Worm (Caenorhabditis elegans) whole organism, late embryonic: ENCODE data around the gene klo-1.

Source experiments
- F13H6.1 ChIP-seq: sonication (generic microtip); optimal IDR thresholded peaks from 2 replicates; lab custom pipeline; 2016; ENCODE audit warnings: missing genetic modification characterization, missing compliant biosample characterization
- K02D7.2 ChIP-seq: sonication (generic microtip); optimal IDR thresholded peaks from 2 replicates; lab custom pipeline; 2017; ENCODE audit warnings: mild to moderate bottlenecking, missing genetic modification characterization, missing compliant biosample characterization
- T23F11.4 ChIP-seq: fragments of 200-800 bp; sonication (Bioruptor generic); optimal IDR thresholded peaks from 2 replicates; lab custom pipeline; 2018; ENCODE audit warnings: mild to moderate bottlenecking, missing genetic modification characterization, missing compliant biosample characterization
- ahr-1 ChIP-seq: sonication (generic microtip); optimal IDR thresholded peaks from 2 replicates; lab custom pipeline; 2016; ENCODE audit warnings: missing genetic modification characterization, missing compliant biosample characterization
- ceh-14 ChIP-seq: sonication (generic microtip); optimal IDR thresholded peaks from 2 replicates; lab custom pipeline; 2016; ENCODE audit warnings: missing genotype, missing genetic modification characterization, missing compliant biosample characterization
- ceh-19 ChIP-seq: fragments of 200-800 bp; sonication (Bioruptor generic); optimal IDR thresholded peaks from 2 replicates; lab custom pipeline; 2018; ENCODE audit warnings: mild to moderate bottlenecking, missing genetic modification characterization, missing compliant biosample characterization
- ceh-2 ChIP-seq: sonication (generic microtip); optimal IDR thresholded peaks from 2 replicates; lab custom pipeline; 2016; ENCODE audit warnings: missing genotype, missing genetic modification characterization, missing compliant biosample characterization
- ceh-34 ChIP-seq: sonication (generic microtip); optimal IDR thresholded peaks from 2 replicates; lab custom pipeline; 2016; ENCODE audit warnings: mild to moderate bottlenecking, missing genetic modification characterization, missing compliant biosample characterization
- ceh-48 ChIP-seq: sonication (generic microtip); optimal IDR thresholded peaks from 2 replicates; lab custom pipeline; 2016; ENCODE audit warnings: missing genetic modification characterization, inconsistent platforms, missing compliant biosample characterization
- ceh-6 ChIP-seq: fragments of 200-800 bp; sonication (Bioruptor generic); optimal IDR thresholded peaks from 2 replicates; lab custom pipeline; 2018; ENCODE audit warnings: mild to moderate bottlenecking, missing genetic modification characterization, missing compliant biosample characterization
- ceh-9 ChIP-seq: sonication (generic microtip); optimal IDR thresholded peaks from 2 replicates; lab custom pipeline; 2016; ENCODE audit warnings: mild to moderate bottlenecking, missing genetic modification characterization, inconsistent platforms, missing compliant biosample characterization
- che-1 ChIP-seq: sonication (generic microtip); optimal IDR thresholded peaks from 2 replicates; lab custom pipeline; 2016; ENCODE audit warnings: mild to moderate bottlenecking, missing genetic modification characterization, missing compliant biosample characterization
- dve-1 ChIP-seq: sonication (generic microtip); optimal IDR thresholded peaks from 2 replicates; lab custom pipeline; 2017; ENCODE audit warnings: antibody characterized with exemption, mild to moderate bottlenecking, missing genetic modification characterization, missing compliant biosample characterization
- elt-4 ChIP-seq: sonication (generic microtip); optimal IDR thresholded peaks from 2 replicates; lab custom pipeline; 2016; ENCODE audit warnings: missing genetic modification characterization, missing compliant biosample characterization
- fax-1 ChIP-seq: sonication (generic microtip); optimal IDR thresholded peaks from 2 replicates; lab custom pipeline; 2016; ENCODE audit warnings: missing genotype, missing genetic modification characterization, missing compliant biosample characterization
- fkh-6 ChIP-seq: sonication (generic microtip); optimal IDR thresholded peaks from 2 replicates; lab custom pipeline; 2016; ENCODE audit warnings: missing genetic modification characterization, missing compliant biosample characterization
- gmeb-2 ChIP-seq: sonication (generic microtip); optimal IDR thresholded peaks from 2 replicates; lab custom pipeline; 2016; ENCODE audit warnings: missing genetic modification characterization, inconsistent platforms, missing compliant biosample characterization
- hlh-30 ChIP-seq: sonication (generic microtip); optimal IDR thresholded peaks from 2 replicates; lab custom pipeline; 2017; ENCODE audit warnings: antibody characterized with exemption, missing genetic modification characterization, missing compliant biosample characterization; ENCODE audit not compliant: insufficient read depth
- hlh-8 ChIP-seq: sonication (generic microtip); optimal IDR thresholded peaks from 2 replicates; lab custom pipeline; 2016; ENCODE audit warnings: missing genotype, missing genetic modification characterization, missing compliant biosample characterization
- lim-6 ChIP-seq: sonication (generic microtip); optimal IDR thresholded peaks from 2 replicates; lab custom pipeline; 2016; ENCODE audit warnings: missing genetic modification characterization, missing compliant biosample characterization
- nfya-1 ChIP-seq: sonication (generic microtip); optimal IDR thresholded peaks from 2 replicates; lab custom pipeline; 2017; ENCODE audit warnings: missing genetic modification characterization, mild to moderate bottlenecking, missing compliant biosample characterization, antibody characterized with exemption, moderate library complexity
- nhr-232 ChIP-seq: sonication (generic microtip); optimal IDR thresholded peaks from 2 replicates; lab custom pipeline; 2016; ENCODE audit warnings: missing genetic modification characterization, missing compliant biosample characterization
- odd-2 ChIP-seq: sonication (generic microtip); optimal IDR thresholded peaks from 2 replicates; lab custom pipeline; 2017; ENCODE audit warnings: antibody characterized with exemption, mild to moderate bottlenecking, missing genetic modification characterization, missing compliant biosample characterization
- pag-3 ChIP-seq: sonication (generic microtip); optimal IDR thresholded peaks from 2 replicates; lab custom pipeline; 2016; ENCODE audit warnings: missing compliant biosample characterization, missing genetic modification characterization, borderline replicate concordance
- pat-9 ChIP-seq: fragments of 200-800 bp; sonication (Bioruptor generic); optimal IDR thresholded peaks from 2 replicates; lab custom pipeline; 2018; ENCODE audit warnings: mild to moderate bottlenecking, missing genetic modification characterization, moderate library complexity, missing compliant biosample characterization
- pha-2 ChIP-seq: sonication (generic microtip); optimal IDR thresholded peaks from 2 replicates; lab custom pipeline; 2017; ENCODE audit warnings: mild to moderate bottlenecking, missing genetic modification characterization, missing compliant biosample characterization
- pha-4 ChIP-seq: fragments of 150-350 bp; optimal IDR thresholded peaks from 2 replicates; lab custom pipeline; 2018; ENCODE audit warnings: missing biosample characterization, missing genetic modification reagents, missing genetic modification characterization
- pros-1 ChIP-seq: fragments of 150-350 bp; optimal IDR thresholded peaks from 2 replicates; lab custom pipeline; 2014; ENCODE audit warnings: missing biosample characterization, missing genetic modification reagents, missing genetic modification characterization
- rnt-1 ChIP-seq: sonication (generic microtip); optimal IDR thresholded peaks from 2 replicates; lab custom pipeline; 2016; ENCODE audit warnings: missing genetic modification characterization, missing compliant biosample characterization
- sox-2 ChIP-seq: fragments of 200-800 bp; sonication (Bioruptor generic); IDR thresholded peaks from 2 replicates; pipeline ENCODE4 v1.3.6; 2022; ENCODE audit warnings: missing genetic modification reagents, missing genetic modification characterization, missing compliant biosample characterization
- sox-4 ChIP-seq: sonication (generic microtip); optimal IDR thresholded peaks from 2 replicates; lab custom pipeline; 2017; ENCODE audit warnings: mild to moderate bottlenecking, missing genetic modification characterization, inconsistent platforms, missing compliant biosample characterization
- tbx-2 ChIP-seq: sonication (generic microtip); optimal IDR thresholded peaks from 2 replicates; lab custom pipeline; 2016; ENCODE audit warnings: missing genetic modification characterization, missing compliant biosample characterization
- ttx-3 ChIP-seq: sonication (generic microtip); optimal IDR thresholded peaks from 2 replicates; lab custom pipeline; 2016; ENCODE audit warnings: missing genetic modification reagents, missing genetic modification characterization, missing compliant biosample characterization
- unc-42 ChIP-seq: sonication (generic microtip); optimal IDR thresholded peaks from 2 replicates; lab custom pipeline; 2016; ENCODE audit warnings: missing genotype, missing genetic modification characterization, missing compliant biosample characterization
- unc-55 ChIP-seq: sonication (generic microtip); optimal IDR thresholded peaks from 2 replicates; lab custom pipeline; 2017; ENCODE audit warnings: missing biosample characterization, missing genetic modification reagents, missing genetic modification characterization
- zip-5 ChIP-seq: sonication (generic microtip); optimal IDR thresholded peaks from 2 replicates; lab custom pipeline; 2016; ENCODE audit warnings: missing genetic modification characterization, missing compliant biosample characterization

Gene klo-1

ce11 chrIV:7774206-7774605, 26.2 kb upstream of the klo-1 start, which contains the start of the genes hcf-1 and swd-2.2:
Gene hcf-1 (minus strand): TSS chrIV:7774275.
Gene swd-2.2 (plus strand): TSS chrIV:7774411.
- TF ChIP-seq rnt-1 (tag; lab: Kevin White, UChicago) (no peak), nfya-1 (tag; lab: Kevin White, UChicago) (peak; percentile 18)

- TF ChIP-seq nhr-232 (tag; lab: Kevin White, UChicago) (no peak), hlh-8 (no peak), dve-1 (tag; lab: Kevin White, UChicago) (no peak), tbx-2 (tag; lab: Kevin White, UChicago) (no peak), che-1 (tag; lab: Kevin White, UChicago) (no peak), rnt-1 (tag; lab: Kevin White, UChicago) (no peak), lim-6 (tag; lab: Kevin White, UChicago) (no peak), ceh-14 (tag; lab: Kevin White, UChicago) (no peak), pat-9 (tag; lab: Kevin White, UChicago) (no peak), ceh-6 (GFP tag; lab: Kevin White, UChicago) (no peak)
These were observed 22.1 kb upstream of the klo-1 start, which contains the start of gene rdl-1 for ce11 chrIV:7770162-7770561. Gene rdl-1 (minus strand): TSS chrIV:7770262.

ce11 chrIV:7764319-7764718, 16.3 kb upstream of the klo-1 start:
- no peak for TF ChIP-seq unc-55 (GFP tag; lab: Kevin White, UChicago)
- no peak for TF ChIP-seq gmeb-2
- no peak for TF ChIP-seq T23F11.4 (GFP tag; lab: Kevin White, UChicago)
- no peak for TF ChIP-seq K02D7.2

- TF ChIP-seq unc-55 (GFP tag; lab: Kevin White, UChicago) (no peak), elt-4 (no peak), unc-42 (tag; lab: Kevin White, UChicago) (no peak), nfya-1 (tag; lab: Kevin White, UChicago) (no peak), pat-9 (tag; lab: Kevin White, UChicago) (no peak), odd-2 (no peak), sox-4 (tag; lab: Kevin White, UChicago) (no peak), sox-2 (GFP tag; lab: Robert Waterston, UW) (no peak), fax-1 (no peak), dve-1 (tag; lab: Kevin White, UChicago) (no peak), hlh-8 (no peak), pros-1 (tag; lab: Kevin White, UChicago) (no peak), ceh-2 (no peak), pag-3 (no peak)
These were observed 15.7 kb upstream of the klo-1 start, which contains the start of the genes C46A5.6 and C46A5.1 for ce11 chrIV:7763748-7764147. Gene C46A5.6 (minus strand): TSS chrIV:7763848. Gene C46A5.1 (plus strand): TSS chrIV:7763931.

- TF ChIP-seq pha-2 (tag; lab: Kevin White, UChicago) (no peak), ceh-2 (no peak), zip-5 (tag; lab: Kevin White, UChicago) (no peak), ahr-1 (no peak), fkh-6 (tag; lab: Kevin White, UChicago) (no peak), nfya-1 (tag; lab: Kevin White, UChicago) (no peak), ceh-48 (tag; lab: Kevin White, UChicago) (no peak), ceh-14 (tag; lab: Kevin White, UChicago) (no peak), hlh-8 (no peak), ceh-19 (GFP tag; lab: Kevin White, UChicago) (no peak), ttx-3 (tag; lab: Kevin White, UChicago) (no peak), hlh-30 (tag; lab: Kevin White, UChicago) (no peak), pha-4 (tag; lab: Kevin White, UChicago) (no peak), che-1 (tag; lab: Kevin White, UChicago) (no peak), ceh-34 (tag; lab: Kevin White, UChicago) (no peak), ceh-9 (tag; lab: Kevin White, UChicago) (no peak), F13H6.1 (tag; lab: Kevin White, UChicago) (no peak)
These were observed 12.1 kb upstream of the klo-1 start, which contains the start of gene del-7 for ce11 chrIV:7760117-7760516. Gene del-7 (plus strand): TSS chrIV:7760417.
